Worm (Caenorhabditis elegans) whole organism, L4/young adult: ENCODE measurements around the gene Y113G7A.22.

ENCODE experiments used
- W03F9.2 ChIP-seq: fragments of 150-350 bp; optimal IDR thresholded peaks from 2 replicates; lab custom pipeline; 2014; ENCODE audit warnings: missing biosample characterization, missing genetic modification characterization
- dao-5 ChIP-seq: sonication (generic microtip); optimal IDR thresholded peaks from 2 replicates; lab custom pipeline; 2016; ENCODE audit warnings: missing genotype, missing genetic modification characterization, moderate library complexity, missing compliant biosample characterization

DNA sequence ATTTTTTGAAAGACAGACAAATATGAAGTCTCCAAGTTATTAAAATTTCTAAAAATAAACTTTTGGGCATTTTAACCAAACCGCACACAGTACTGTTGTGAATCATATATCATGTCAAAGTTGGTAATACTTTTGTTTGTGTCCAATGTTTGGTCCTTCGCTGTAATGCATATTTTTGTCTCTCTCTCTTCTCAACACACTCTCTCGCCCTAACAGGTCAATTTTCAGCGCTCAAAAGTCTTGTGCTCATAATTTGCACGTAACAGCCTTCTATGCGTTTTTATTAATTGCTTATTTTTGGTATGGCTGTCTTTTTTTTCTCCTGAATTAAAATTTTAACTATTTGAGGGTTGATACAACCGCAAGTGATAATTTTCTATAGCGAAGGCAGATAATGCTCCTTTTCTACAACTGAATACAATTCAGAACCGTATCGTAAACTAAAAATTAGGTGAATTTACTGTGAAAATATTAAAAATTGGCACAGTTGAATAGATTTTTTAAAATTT, 26.7 kb upstream of the Y113G7A.22 start:
- TF ChIP-seq dao-5 (tag; lab: Kevin White, UChicago) (no peak), W03F9.2 (tag; lab: Kevin White, UChicago) (no peak)
